Worm (Caenorhabditis elegans): Measurements from ENCODE around the gene cnc-10.

DNA sequence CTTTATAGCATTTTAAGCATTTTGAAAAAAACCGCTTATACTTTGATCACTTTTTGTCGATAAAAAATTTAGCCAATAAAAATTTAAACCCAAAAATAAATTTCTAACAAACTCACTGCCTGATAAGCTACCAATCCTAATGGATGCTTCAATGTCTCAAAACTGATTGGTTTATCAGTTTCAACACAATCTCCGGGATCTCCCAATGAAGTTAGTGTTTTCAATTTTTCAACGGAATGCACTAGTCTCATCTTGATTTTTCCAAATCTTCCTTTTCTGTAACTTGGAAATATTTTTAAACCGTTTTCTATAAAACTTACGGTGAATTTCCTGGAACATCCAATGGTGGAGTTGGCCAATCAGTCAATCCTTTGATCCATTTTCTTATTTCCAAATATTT lies 40.7 kb downstream of the cnc-10 start:
- no peak for TF ChIP-seq cog-1 (tag; optimal IDR thresholded peaks at IDR 0.05)
- TF ChIP-seq flt-1 (GFP tag; IDR thresholded peaks at IDR 0.05) = no peak
- no peak for TF ChIP-seq tab-1 (GFP tag; IDR thresholded peaks at IDR 0.05)
- no peak for TF ChIP-seq med-1 (GFP tag; optimal IDR thresholded peaks at IDR 0.05; ENCODE audit: insufficient read depth)
- no peak for TF ChIP-seq klf-2 (GFP tag; conservative IDR thresholded peaks at IDR 0.05)
- no peak for TF ChIP-seq ref-1 (GFP tag; conservative IDR thresholded peaks at IDR 0.05)

All from whole organism, midembryonic.